Worm (Caenorhabditis elegans) whole organism, young adult: Measurements from ENCODE around the gene F27E5.5.

Experiments
- B0035.1 ChIP-seq: sonication (generic microtip); optimal IDR thresholded peaks from 2 replicates; lab custom pipeline; 2016; ENCODE audit warnings: missing genetic modification characterization, mild to moderate bottlenecking, missing compliant biosample characterization, missing genotype, missing genetic modification reagents
- D2030.7 ChIP-seq: fragments of 200-800 bp; sonication (Bioruptor generic); IDR thresholded peaks from 2 replicates; pipeline ENCODE4 v1.3.6; 2022; ENCODE audit warnings: missing genetic modification reagents, missing genetic modification characterization, missing compliant biosample characterization
- F33H1.4 ChIP-seq: fragments of 200-800 bp; sonication (Bioruptor generic); IDR thresholded peaks from 2 replicates; pipeline ENCODE4 v1.3.6; 2022; ENCODE audit warnings: missing genetic modification reagents, missing genetic modification characterization, missing compliant biosample characterization
- F37B4.10 ChIP-seq: fragments of 200-800 bp; sonication (Bioruptor generic); IDR thresholded peaks from 2 replicates; pipeline ENCODE4 v1.3.6; 2022; ENCODE audit warnings: missing genetic modification characterization, missing compliant biosample characterization
- F49E8.2 ChIP-seq: sonication (generic microtip); optimal IDR thresholded peaks from 3 replicates; lab custom pipeline; 2017; ENCODE audit warnings: missing genetic modification characterization, mild to moderate bottlenecking, missing compliant biosample characterization, antibody characterized with exemption, moderate library complexity; ENCODE audit not compliant: insufficient read depth
- F57A8.1 ChIP-seq: fragments of 200-800 bp; sonication (Bioruptor generic); optimal IDR thresholded peaks from 2 replicates; lab custom pipeline; 2018; ENCODE audit warnings: mild to moderate bottlenecking, missing genetic modification characterization, moderate library complexity, missing compliant biosample characterization
- K11D2.4 ChIP-seq: fragments of 200-800 bp; sonication (Bioruptor generic); IDR thresholded peaks from 2 replicates; pipeline ENCODE4 v1.3.6; 2022; ENCODE audit warnings: missing genetic modification reagents, missing genetic modification characterization, missing compliant biosample characterization
- T26A5.8 ChIP-seq: sonication (generic microtip); optimal IDR thresholded peaks from 2 replicates; lab custom pipeline; 2016; ENCODE audit warnings: missing genetic modification characterization, missing compliant biosample characterization
- ZK185.1 ChIP-seq: sonication (generic microtip); optimal IDR thresholded peaks from 2 replicates; lab custom pipeline; 2016; ENCODE audit warnings: mild to moderate bottlenecking, missing genetic modification characterization, missing compliant biosample characterization; ENCODE audit not compliant: poor library complexity, severe bottlenecking
- akir-1 ChIP-seq: fragments of 200-800 bp; sonication (Bioruptor generic); optimal IDR thresholded peaks from 2 replicates; lab custom pipeline; 2018; ENCODE audit warnings: mild to moderate bottlenecking, missing genetic modification characterization, moderate library complexity, missing compliant biosample characterization
- attf-3 ChIP-seq: fragments of 200-800 bp; sonication (Bioruptor generic); conservative IDR thresholded peaks from 2 replicates; pipeline ENCODE4 v1.3.6; 2022; ENCODE audit warnings: missing genetic modification reagents, missing genetic modification characterization, missing compliant biosample characterization
- attf-5 ChIP-seq: fragments of 200-800 bp; sonication (Bioruptor generic); optimal IDR thresholded peaks from 2 replicates; lab custom pipeline; 2018; ENCODE audit warnings: mild to moderate bottlenecking, missing genetic modification characterization, missing compliant biosample characterization
- cebp-1 ChIP-seq, 2 experiments: fragments of 200-800 bp in 1 of 2; sonication (Bioruptor generic) in 1 of 2; sonication (generic microtip) in 1 of 2; IDR thresholded peaks in 1 of 2; optimal IDR thresholded peaks in 1 of 2; 2 replicates each; pipeline versions ENCODE4 v1.3.6 to Lab custom; 2017 to 2022; ENCODE audit warnings: missing compliant biosample characterization in 2 of 2, missing genetic modification characterization in 2 of 2, mild to moderate bottlenecking in 1 of 2, missing genetic modification reagents in 1 of 2, moderate library complexity in 1 of 2
- ceh-100 ChIP-seq: fragments of 200-800 bp; sonication (Bioruptor generic); IDR thresholded peaks from 2 replicates; pipeline ENCODE4 v1.3.6; 2022; ENCODE audit warnings: missing genetic modification reagents, missing genetic modification characterization, missing compliant biosample characterization
- ceh-27 ChIP-seq: fragments of 200-800 bp; sonication (Bioruptor generic); optimal IDR thresholded peaks from 2 replicates; lab custom pipeline; 2018; ENCODE audit warnings: mild to moderate bottlenecking, missing genetic modification characterization, moderate library complexity, missing compliant biosample characterization
- ceh-91 ChIP-seq: fragments of 200-800 bp; sonication (Bioruptor generic); IDR thresholded peaks from 2 replicates; pipeline ENCODE4 v1.3.6; 2022; ENCODE audit warnings: missing genetic modification reagents, missing genetic modification characterization, missing compliant biosample characterization
- egl-18 ChIP-seq: fragments of 200-800 bp; sonication (Bioruptor generic); IDR thresholded peaks from 2 replicates; pipeline ENCODE4 v1.3.6; 2022; ENCODE audit warnings: missing genetic modification reagents, missing genetic modification characterization, missing compliant biosample characterization
- egl-44 ChIP-seq: fragments of 200-800 bp; sonication (Bioruptor generic); IDR thresholded peaks from 2 replicates; pipeline ENCODE4 v1.3.6; 2022; ENCODE audit warnings: missing genetic modification reagents, missing genetic modification characterization, missing compliant biosample characterization
- let-607 ChIP-seq, 2 experiments: fragments of 200-800 bp in 1 of 2; sonication (Bioruptor generic) in 1 of 2; sonication (generic microtip) in 1 of 2; optimal IDR thresholded peaks; 2 replicates each; lab custom pipeline; 2016 to 2018; ENCODE audit warnings: mild to moderate bottlenecking in 2 of 2, missing compliant biosample characterization in 2 of 2, missing genetic modification characterization in 2 of 2, moderate library complexity in 2 of 2, missing genotype in 1 of 2
- lin-35 ChIP-seq, 3 experiments: fragments of 150-350 bp in 2 of 3; sonication (generic microtip) in 1 of 3; optimal IDR thresholded peaks; 2 replicates each; lab custom pipeline; 2014 to 2018; ENCODE audit warnings: missing biosample characterization in 3 of 3, missing genetic modification characterization in 3 of 3, missing genetic modification reagents in 3 of 3
- lin-54 ChIP-seq: fragments of 200-800 bp; sonication (Bioruptor generic); optimal IDR thresholded peaks from 2 replicates; lab custom pipeline; 2018; ENCODE audit warnings: mild to moderate bottlenecking, missing genetic modification characterization, missing compliant biosample characterization
- lir-1 ChIP-seq: fragments of 200-800 bp; sonication (Bioruptor generic); conservative IDR thresholded peaks from 2 replicates; pipeline ENCODE4 v1.3.6; 2022; ENCODE audit warnings: missing genetic modification reagents, missing genetic modification characterization, missing compliant biosample characterization
- lsl-1 ChIP-seq: fragments of 200-800 bp; sonication (Bioruptor generic); optimal IDR thresholded peaks from 2 replicates; lab custom pipeline; 2018; ENCODE audit warnings: mild to moderate bottlenecking, missing genetic modification characterization, moderate library complexity, missing compliant biosample characterization
- madf-10 ChIP-seq: sonication (generic microtip); optimal IDR thresholded peaks from 2 replicates; lab custom pipeline; 2016; ENCODE audit warnings: mild to moderate bottlenecking, missing genetic modification characterization, missing compliant biosample characterization
- madf-3 ChIP-seq: fragments of 200-800 bp; sonication (Bioruptor generic); IDR thresholded peaks from 2 replicates; pipeline ENCODE4 v1.3.6; 2022; ENCODE audit warnings: missing genetic modification reagents, missing genetic modification characterization, missing compliant biosample characterization
- madf-6 ChIP-seq: fragments of 200-800 bp; sonication (Bioruptor generic); IDR thresholded peaks from 2 replicates; pipeline ENCODE4 v1.3.6; 2022; ENCODE audit warnings: missing genetic modification reagents, missing genetic modification characterization, missing compliant biosample characterization
- nfya-1 ChIP-seq: sonication (generic microtip); optimal IDR thresholded peaks from 2 replicates; lab custom pipeline; 2017; ENCODE audit warnings: antibody characterized with exemption, missing compliant biosample characterization, missing genetic modification characterization, borderline replicate concordance; ENCODE audit not compliant: insufficient read depth
- nfyb-1 ChIP-seq: fragments of 200-800 bp; sonication (Bioruptor generic); IDR thresholded peaks from 2 replicates; pipeline ENCODE4 v1.3.6; 2022; ENCODE audit warnings: missing genetic modification reagents, missing genetic modification characterization, missing compliant biosample characterization
- nhr-27 ChIP-seq: fragments of 200-800 bp; sonication (Bioruptor generic); optimal IDR thresholded peaks from 2 replicates; lab custom pipeline; 2018; ENCODE audit warnings: mild to moderate bottlenecking, missing genetic modification characterization, moderate library complexity, missing compliant biosample characterization
- nhr-80 ChIP-seq: sonication (generic microtip); optimal IDR thresholded peaks from 2 replicates; lab custom pipeline; 2016; ENCODE audit warnings: missing genetic modification characterization, missing compliant biosample characterization
- nhr-90 ChIP-seq: sonication (generic microtip); optimal IDR thresholded peaks from 2 replicates; lab custom pipeline; 2016; ENCODE audit warnings: missing genotype, mild to moderate bottlenecking, missing genetic modification characterization, missing compliant biosample characterization
- pbrm-1 ChIP-seq: fragments of 200-800 bp; sonication (Bioruptor generic); IDR thresholded peaks from 2 replicates; pipeline ENCODE4 v1.3.6; 2022; ENCODE audit warnings: missing genetic modification reagents, missing genetic modification characterization, missing compliant biosample characterization
- pha-4 ChIP-seq: fragments of 150-350 bp; sonication (generic microtip); optimal IDR thresholded peaks from 2 replicates; lab custom pipeline; 2014; ENCODE audit warnings: missing biosample characterization, missing genetic modification reagents, missing genetic modification characterization
- repo-1 ChIP-seq: sonication (generic microtip); optimal IDR thresholded peaks from 2 replicates; lab custom pipeline; 2017; ENCODE audit warnings: mild to moderate bottlenecking, missing genetic modification characterization, missing compliant biosample characterization
- snpc-1.3 ChIP-seq: sonication (generic microtip); optimal IDR thresholded peaks from 2 replicates; lab custom pipeline; 2017; ENCODE audit warnings: missing genetic modification characterization, mild to moderate bottlenecking, missing compliant biosample characterization, antibody characterized with exemption, moderate library complexity, missing genotype, missing genetic modification reagents; ENCODE audit not compliant: insufficient read depth
- snpc-4 ChIP-seq, 5 experiments: fragments of 150-350 bp in 1 of 5; sonication (generic microtip) in 4 of 5; optimal IDR thresholded peaks; 2 replicates each; lab custom pipeline; 2014 to 2018; ENCODE audit warnings: missing genetic modification characterization in 5 of 5, missing biosample characterization in 3 of 5, antibody characterized with exemption in 2 of 5, mild to moderate bottlenecking in 2 of 5, missing compliant biosample characterization in 2 of 5, missing genotype in 2 of 5, moderate library complexity in 2 of 5, missing genetic modification reagents in 1 of 5
- tbx-9 ChIP-seq: sonication (generic microtip); optimal IDR thresholded peaks from 2 replicates; lab custom pipeline; 2016; ENCODE audit warnings: borderline replicate concordance, missing genetic modification characterization, inconsistent platforms, missing compliant biosample characterization
- tlf-1 ChIP-seq: fragments of 200-800 bp; sonication (Bioruptor generic); optimal IDR thresholded peaks from 2 replicates; lab custom pipeline; 2018; ENCODE audit warnings: mild to moderate bottlenecking, missing genetic modification characterization, missing compliant biosample characterization
- unc-130 ChIP-seq: sonication (generic microtip); optimal IDR thresholded peaks from 2 replicates; lab custom pipeline; 2016; ENCODE audit warnings: missing genetic modification reagents, missing genetic modification characterization, missing compliant biosample characterization
- zim-3 ChIP-seq: sonication (generic microtip); optimal IDR thresholded peaks from 2 replicates; lab custom pipeline; 2017; ENCODE audit warnings: mild to moderate bottlenecking, missing genetic modification characterization, moderate library complexity, missing compliant biosample characterization
- ztf-25 ChIP-seq: fragments of 200-800 bp; sonication (Bioruptor generic); IDR thresholded peaks from 2 replicates; pipeline ENCODE4 v1.3.6; 2022; ENCODE audit warnings: missing genetic modification reagents, missing genetic modification characterization, missing compliant biosample characterization
- ztf-3 ChIP-seq: fragments of 200-800 bp; sonication (Bioruptor generic); optimal IDR thresholded peaks from 2 replicates; lab custom pipeline; 2018; ENCODE audit warnings: mild to moderate bottlenecking, missing genetic modification characterization, missing compliant biosample characterization
- ztf-6 ChIP-seq: fragments of 200-800 bp; sonication (Bioruptor generic); IDR thresholded peaks from 2 replicates; pipeline ENCODE4 v1.3.6; 2022; ENCODE audit warnings: missing genetic modification reagents, missing genetic modification characterization, missing compliant biosample characterization

The F27E5.5 gene

DNA sequence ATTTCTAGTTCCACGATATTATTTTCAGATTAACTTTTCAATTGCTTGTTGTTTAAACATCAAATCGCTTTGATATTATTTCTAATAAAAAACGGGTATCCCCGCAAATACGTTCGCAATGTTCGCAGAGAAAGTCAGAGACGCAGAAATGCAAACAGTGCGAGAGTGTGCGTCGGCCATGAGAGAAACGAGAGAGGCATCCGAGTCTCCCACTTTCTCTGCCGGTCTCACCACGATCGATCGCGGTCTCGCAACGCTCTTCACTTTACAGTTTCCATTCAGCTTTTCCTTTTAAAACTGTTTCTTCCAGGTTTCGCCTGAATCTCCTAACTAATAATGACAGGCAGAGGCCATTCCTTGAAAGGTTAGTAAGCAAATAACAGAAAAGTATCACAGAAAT is 42.7 kb upstream of the F27E5.5 start, which contains the start of gene F33H1.4 (continued):
- peak; percentile 26 for TF ChIP-seq repo-1
- 0 out of 2 replicates have a peak, but pooled peaks have one; percentile 48 for TF ChIP-seq nfyb-1 (GFP tag; lab: Robert Waterston, UW)
- peak; percentile 57 for TF ChIP-seq D2030.7 (GFP tag; lab: Robert Waterston, UW)
- TF ChIP-seq unc-130 (GFP tag; lab: Kevin White, UChicago): peak; percentile 31
- peak; percentile 50 for TF ChIP-seq ZK185.1 (tag; lab: Kevin White, UChicago)
- no peak for TF ChIP-seq snpc-4 (GFP tag; optimal IDR thresholded peaks at IDR 0.05; lab: Kevin White, UChicago)
- peak in 1 of 4 experiments; percentile 6 for TF ChIP-seq snpc-4 (tag; optimal IDR thresholded peaks at IDR 0.05; lab: Kevin White, UChicago)
- TF ChIP-seq F33H1.4 (GFP tag; lab: Robert Waterston, UW): peak; percentile 80
- no peak for TF ChIP-seq lir-1 (GFP tag; lab: Robert Waterston, UW)
- TF ChIP-seq ztf-6: no peak
- peak; percentile 44 for TF ChIP-seq attf-5 (GFP tag; lab: Kevin White, UChicago)
- TF ChIP-seq ceh-91 (GFP tag; lab: Robert Waterston, UW): no peak
- peak; percentile 63 for TF ChIP-seq ceh-27 (GFP tag; lab: Kevin White, UChicago)

DNA sequence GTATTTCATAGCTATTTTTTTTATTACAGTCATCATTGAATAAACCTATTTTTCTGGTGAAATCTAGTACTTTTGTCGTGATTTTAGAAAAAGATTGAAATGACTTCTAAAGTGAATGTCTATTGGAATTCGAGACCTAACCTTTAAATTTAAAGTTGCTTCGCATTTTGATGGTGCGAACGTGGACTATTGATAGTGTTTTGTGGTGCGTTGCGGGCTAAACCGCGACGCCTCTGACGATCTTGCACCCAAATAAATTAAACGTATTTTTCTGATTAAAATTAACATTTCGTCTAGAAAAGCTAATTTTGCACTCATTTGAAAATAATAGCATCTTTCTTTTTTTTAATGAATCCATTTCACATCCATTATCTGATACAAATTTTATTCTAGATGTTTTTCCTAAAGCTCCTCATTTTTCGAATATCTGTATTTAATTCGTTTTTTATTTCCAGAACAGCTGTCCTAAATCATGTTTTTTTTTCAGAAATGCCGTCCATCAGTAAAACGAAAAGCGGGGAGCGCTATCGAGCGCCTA is 40.8 kb upstream of the F27E5.5 start, which contains the start of gene wbp-11:
TSS of gene wbp-11 (plus strand) at position 488 of the 538 bp plus-strand sequence.
- no peak for TF ChIP-seq tlf-1
- no peak for TF ChIP-seq zim-3 (tag; lab: Kevin White, UChicago)
- TF ChIP-seq F37B4.10 (GFP tag; lab: Robert Waterston, UW): no peak
- no peak for TF ChIP-seq pha-4 (tag; lab: Kevin White, UChicago)
- no peak for TF ChIP-seq ZK185.1 (tag; lab: Kevin White, UChicago)
- no peak for TF ChIP-seq repo-1
- TF ChIP-seq ceh-91 (GFP tag; lab: Robert Waterston, UW): no peak
- no peak for TF ChIP-seq B0035.1 (tag; lab: Kevin White, UChicago)
- no peak for TF ChIP-seq cebp-1 (GFP tag; IDR thresholded peaks at IDR 0.05; lab: Robert Waterston, UW)
- TF ChIP-seq cebp-1 (tag; optimal IDR thresholded peaks at IDR 0.05; lab: Kevin White, UChicago): no peak
- TF ChIP-seq snpc-1.3: no peak
- no peak for TF ChIP-seq egl-44 (GFP tag; lab: Robert Waterston, UW)
- peak; percentile 25 for TF ChIP-seq F49E8.2 (tag; lab: Kevin White, UChicago)
- TF ChIP-seq pbrm-1: no peak
- TF ChIP-seq madf-6: peak; percentile 52; the same call in 1 of the 2 replicates
- TF ChIP-seq ceh-100: 0 out of 2 replicates have a peak, but pooled peaks have one; percentile 24
- TF ChIP-seq nhr-27 (tag; lab: Kevin White, UChicago): no peak
- TF ChIP-seq nhr-90 (tag; lab: Kevin White, UChicago): no peak
- no peak for TF ChIP-seq F57A8.1 (GFP tag; lab: Kevin White, UChicago)
- no peak for TF ChIP-seq akir-1 (GFP tag; lab: Kevin White, UChicago)
- 0 out of 2 replicates have a peak, but pooled peaks have one; percentile 22 for TF ChIP-seq F33H1.4 (GFP tag; lab: Robert Waterston, UW)
- TF ChIP-seq egl-18 (GFP tag; lab: Robert Waterston, UW): no peak
- TF ChIP-seq ztf-3 (GFP tag; lab: Kevin White, UChicago): no peak
- no peak for TF ChIP-seq let-607 (tag; optimal IDR thresholded peaks at IDR 0.05; lab: Kevin White, UChicago)
- TF ChIP-seq madf-3 (GFP tag; lab: Robert Waterston, UW): peak; percentile 90
- peak; percentile 4 for TF ChIP-seq lsl-1 (GFP tag; lab: Kevin White, UChicago)
- TF ChIP-seq nhr-80: no peak
- no peak for TF ChIP-seq ztf-25 (GFP tag; lab: Robert Waterston, UW)
- peak; percentile 0 for TF ChIP-seq lin-54 (GFP tag; lab: Kevin White, UChicago)
- TF ChIP-seq D2030.7 (GFP tag; lab: Robert Waterston, UW): peak; percentile 39; the same call in 1 of the 2 replicates
- TF ChIP-seq tbx-9 (tag; lab: Kevin White, UChicago): no peak
- TF ChIP-seq lin-35 (GFP tag; optimal IDR thresholded peaks at IDR 0.05; lab: Kevin White, UChicago): no peak
- no peak for TF ChIP-seq T26A5.8 (tag; lab: Kevin White, UChicago)
- no peak for TF ChIP-seq K11D2.4 (GFP tag; lab: Robert Waterston, UW)
- no peak for TF ChIP-seq attf-3 (GFP tag; lab: Robert Waterston, UW)
- TF ChIP-seq nfya-1 (tag; lab: Kevin White, UChicago): no peak
- no peak for TF ChIP-seq madf-10 (tag; lab: Kevin White, UChicago)
